Fruit fly (Drosophila melanogaster) whole organism, embryonic: Measurements from ENCODE around the gene spdo.

Experiments used
- Ada2b ChIP-seq: fragments of 200-800 bp; sonication (Bioruptor generic); IDR thresholded peaks from 2 replicates; pipeline ENCODE4 v1.3.6; 2022; ENCODE audit warnings: missing biosample characterization, missing genetic modification characterization
- BEAF-32 ChIP-seq: fragments of 200-800 bp; sonication (Bioruptor generic); optimal IDR thresholded peaks from 3 replicates; lab custom pipeline; 2017; ENCODE audit warnings: missing biosample characterization, missing genetic modification characterization, mild to moderate bottlenecking, moderate library complexity, missing genetic modification reagents
- CG10267 ChIP-seq: fragments of 200-800 bp; sonication (Bioruptor generic); optimal IDR thresholded peaks from 2 replicates; lab custom pipeline; 2018; ENCODE audit warnings: missing biosample characterization, mild to moderate bottlenecking, missing genetic modification characterization, moderate library complexity
- CG12942 ChIP-seq: fragments of 200-800 bp; sonication (Bioruptor generic); optimal IDR thresholded peaks from 3 replicates; lab custom pipeline; 2016; ENCODE audit warnings: missing biosample characterization, missing genetic modification characterization
- CG1529 ChIP-seq: fragments of 200-800 bp; sonication (Bioruptor generic); optimal IDR thresholded peaks from 3 replicates; lab custom pipeline; 2018; ENCODE audit warnings: missing biosample characterization, missing genetic modification characterization
- CG15514 ChIP-seq: fragments of 200-800 bp; sonication (Bioruptor generic); optimal IDR thresholded peaks from 3 replicates; lab custom pipeline; 2017; ENCODE audit warnings: missing biosample characterization, missing genetic modification characterization, mild to moderate bottlenecking, moderate library complexity, missing genetic modification reagents
- CG16815 ChIP-seq: fragments of 200-800 bp; sonication (Bioruptor generic); optimal IDR thresholded peaks from 3 replicates; lab custom pipeline; 2017; ENCODE audit warnings: missing biosample characterization, mild to moderate bottlenecking, missing genetic modification characterization
- CG2116 ChIP-seq: fragments of 200-800 bp; sonication (Bioruptor generic); optimal IDR thresholded peaks from 3 replicates; lab custom pipeline; 2018; ENCODE audit warnings: missing biosample characterization, mild to moderate bottlenecking, missing genetic modification characterization
- CG30403 ChIP-seq: fragments of 200-800 bp; sonication (Bioruptor generic); optimal IDR thresholded peaks from 3 replicates; lab custom pipeline; 2016; ENCODE audit warnings: missing biosample characterization, missing genetic modification characterization
- CG3163 ChIP-seq: fragments of 200-800 bp; sonication (Bioruptor generic); optimal IDR thresholded peaks from 3 replicates; lab custom pipeline; 2016; ENCODE audit warnings: missing biosample characterization, missing genetic modification characterization
- CG3995 ChIP-seq: fragments of 200-800 bp; sonication (Bioruptor generic); optimal IDR thresholded peaks from 3 replicates; lab custom pipeline; 2016; ENCODE audit warnings: missing biosample characterization, missing genetic modification characterization
- CG42726 ChIP-seq: fragments of 200-800 bp; sonication (Bioruptor generic); IDR thresholded peaks from 2 replicates; pipeline ENCODE4 v1.3.6; 2022; ENCODE audit warnings: missing biosample characterization, missing genetic modification characterization; ENCODE audit not compliant: partially characterized antibody
- CG5245 ChIP-seq: fragments of 200-800 bp; sonication (Bioruptor generic); optimal IDR thresholded peaks from 3 replicates; lab custom pipeline; 2016; ENCODE audit warnings: missing biosample characterization, missing genetic modification characterization
- CG5953 ChIP-seq: fragments of 200-800 bp; sonication (Bioruptor generic); IDR thresholded peaks from 2 replicates; pipeline ENCODE4 v1.3.6; 2022; ENCODE audit warnings: missing biosample characterization, missing genetic modification characterization
- CG7839 ChIP-seq: fragments of 200-800 bp; sonication (Bioruptor generic); optimal IDR thresholded peaks from 3 replicates; lab custom pipeline; 2018; ENCODE audit warnings: missing biosample characterization, mild to moderate bottlenecking, missing genetic modification characterization, moderate library complexity
- CG7987 ChIP-seq: fragments of 200-800 bp; sonication (Bioruptor generic); optimal IDR thresholded peaks from 2 replicates; lab custom pipeline; 2018; ENCODE audit warnings: missing biosample characterization, mild to moderate bottlenecking, missing genetic modification characterization, moderate library complexity
- CTCF ChIP-seq: fragments of 200-800 bp; sonication (Bioruptor generic); optimal IDR thresholded peaks from 2 replicates; lab custom pipeline; 2017; ENCODE audit warnings: missing biosample characterization, mild to moderate bottlenecking, missing genetic modification characterization, moderate library complexity
- CoRest ChIP-seq: fragments of 200-800 bp; sonication (Bioruptor generic); optimal IDR thresholded peaks from 3 replicates; lab custom pipeline; 2018; ENCODE audit warnings: missing biosample characterization, mild to moderate bottlenecking, missing genetic modification characterization, moderate library complexity
- D ChIP-seq, 2 experiments: fragments of 200-800 bp in 1 of 2; fragments of >200 bp in 1 of 2; sonication (Bioruptor generic) in 1 of 2; optimal IDR thresholded peaks; 2 replicates in 1 of 2; 3 replicates in 1 of 2; lab custom pipeline; 2017; ENCODE audit warnings: mild to moderate bottlenecking in 1 of 2, missing biosample characterization in 1 of 2, missing genetic modification characterization in 1 of 2, missing genetic modification reagents in 1 of 2
- Dbx ChIP-seq: fragments of 200-800 bp; sonication (Bioruptor generic); IDR thresholded peaks from 3 replicates; pipeline ENCODE4 v1.3.6; 2022; ENCODE audit warnings: missing biosample characterization, missing genetic modification characterization
- Doc3 ChIP-seq: fragments of 200-800 bp; sonication (Bioruptor generic); IDR thresholded peaks from 3 replicates; pipeline ENCODE4 v1.3.6; 2022; ENCODE audit warnings: missing biosample characterization, missing genetic modification characterization; ENCODE audit not compliant: partially characterized antibody
- Dref ChIP-seq: fragments of 200-800 bp; sonication (Bioruptor generic); IDR thresholded peaks from 2 replicates; pipeline ENCODE4 v1.3.6; 2022; ENCODE audit warnings: missing biosample characterization, missing genetic modification characterization
- Drgx ChIP-seq: fragments of 200-800 bp; sonication (Bioruptor generic); IDR thresholded peaks from 2 replicates; pipeline ENCODE4 v1.3.6; 2022; ENCODE audit warnings: missing biosample characterization, missing genetic modification characterization
- HHEX ChIP-seq: fragments of 200-800 bp; sonication (Bioruptor generic); optimal IDR thresholded peaks from 3 replicates; lab custom pipeline; 2017; ENCODE audit warnings: missing biosample characterization, mild to moderate bottlenecking, missing genetic modification characterization, missing genetic modification reagents
- HmgD ChIP-seq: fragments of 200-800 bp; sonication (Bioruptor generic); optimal IDR thresholded peaks from 3 replicates; lab custom pipeline; 2016; ENCODE audit warnings: missing biosample characterization, missing genetic modification characterization
- HmgZ ChIP-seq: fragments of 200-800 bp; sonication (Bioruptor generic); optimal IDR thresholded peaks from 2 replicates; lab custom pipeline; 2018; ENCODE audit warnings: missing biosample characterization, mild to moderate bottlenecking, missing genetic modification characterization
- MBD-R2 ChIP-seq: fragments of 200-800 bp; sonication (Bioruptor generic); IDR thresholded peaks from 2 replicates; pipeline ENCODE4 v1.3.6; 2022; ENCODE audit warnings: missing biosample characterization, missing genetic modification characterization
- NC2α ChIP-seq: fragments of 200-800 bp; sonication (Bioruptor generic); optimal IDR thresholded peaks from 2 replicates; lab custom pipeline; 2016; ENCODE audit warnings: missing biosample characterization, missing genetic modification characterization
- Stat92E ChIP-seq, 3 experiments: fragments of >200 bp in 2 of 3; fragments of 200-800 bp in 1 of 3; sonication (Bioruptor generic) in 1 of 3; optimal IDR thresholded peaks; 2 replicates each; lab custom pipeline; 2017 to 2019; ENCODE audit warnings: missing biosample characterization in 3 of 3, missing genetic modification characterization in 3 of 3, mild to moderate bottlenecking in 1 of 3, moderate library complexity in 1 of 3
- Usf ChIP-seq: fragments of 200-800 bp; sonication (Bioruptor generic); optimal IDR thresholded peaks from 2 replicates; lab custom pipeline; 2017; ENCODE audit warnings: missing genotype, missing biosample characterization, missing genetic modification characterization
- YL-1 ChIP-seq: fragments of 200-800 bp; sonication (Bioruptor generic); optimal IDR thresholded peaks from 3 replicates; lab custom pipeline; 2017; ENCODE audit warnings: missing biosample characterization, mild to moderate bottlenecking, missing genetic modification characterization
- amos ChIP-seq: fragments of 200-800 bp; sonication (Bioruptor generic); IDR thresholded peaks from 2 replicates; pipeline ENCODE4 v1.3.6; 2022; ENCODE audit warnings: missing biosample characterization, missing genetic modification characterization; ENCODE audit not compliant: partially characterized antibody
- crp ChIP-seq, 2 experiments: fragments of 200-800 bp; sonication (Bioruptor generic); optimal IDR thresholded peaks; 2 replicates in 1 of 2; 3 replicates in 1 of 2; lab custom pipeline; 2017; ENCODE audit warnings: missing biosample characterization in 2 of 2, missing genetic modification characterization in 2 of 2, mild to moderate bottlenecking in 1 of 2, moderate library complexity in 1 of 2
- dmrt99B ChIP-seq: fragments of 200-800 bp; sonication (Bioruptor generic); optimal IDR thresholded peaks from 2 replicates; lab custom pipeline; 2018; ENCODE audit warnings: missing biosample characterization, mild to moderate bottlenecking, missing genetic modification characterization, moderate library complexity
- gce ChIP-seq: fragments of 200-800 bp; sonication (Bioruptor generic); IDR thresholded peaks from 3 replicates; pipeline ENCODE4 v1.3.6; 2022; ENCODE audit warnings: missing biosample characterization, missing genetic modification characterization
- grn ChIP-seq: fragments of 200-800 bp; sonication (Bioruptor generic); optimal IDR thresholded peaks from 3 replicates; lab custom pipeline; 2017; ENCODE audit warnings: missing biosample characterization, missing genetic modification characterization
- her ChIP-seq: fragments of 200-800 bp; sonication (Bioruptor generic); optimal IDR thresholded peaks from 2 replicates; lab custom pipeline; 2016; ENCODE audit warnings: missing biosample characterization, missing genetic modification characterization
- jing ChIP-seq: fragments of 200-800 bp; sonication (Bioruptor generic); optimal IDR thresholded peaks from 2 replicates; lab custom pipeline; 2018; ENCODE audit warnings: missing biosample characterization, mild to moderate bottlenecking, missing genetic modification characterization
- nerfin-1 ChIP-seq: fragments of 200-800 bp; sonication (Bioruptor generic); optimal IDR thresholded peaks from 3 replicates; lab custom pipeline; 2019; ENCODE audit warnings: missing biosample characterization, mild to moderate bottlenecking, missing genetic modification characterization, moderate library complexity
- pzg ChIP-seq: fragments of 200-800 bp; sonication (Bioruptor generic); optimal IDR thresholded peaks from 3 replicates; lab custom pipeline; 2018; ENCODE audit warnings: missing biosample characterization, mild to moderate bottlenecking, missing genetic modification characterization, moderate library complexity
- sug ChIP-seq: fragments of 200-800 bp; optimal IDR thresholded peaks from 2 replicates; lab custom pipeline; 2019; ENCODE audit warnings: missing biosample characterization, mild to moderate bottlenecking, missing genetic modification characterization, moderate library complexity
- tx ChIP-seq: fragments of 200-800 bp; sonication (Bioruptor generic); optimal IDR thresholded peaks from 2 replicates; lab custom pipeline; 2016; ENCODE audit warnings: missing biosample characterization, missing genetic modification characterization
- vvl ChIP-seq: fragments of 200-800 bp; sonication (Bioruptor generic); IDR thresholded peaks from 2 replicates; pipeline ENCODE4 v1.3.6; 2022; ENCODE audit warnings: missing biosample characterization, missing genetic modification characterization

Gene spdo

DNA sequence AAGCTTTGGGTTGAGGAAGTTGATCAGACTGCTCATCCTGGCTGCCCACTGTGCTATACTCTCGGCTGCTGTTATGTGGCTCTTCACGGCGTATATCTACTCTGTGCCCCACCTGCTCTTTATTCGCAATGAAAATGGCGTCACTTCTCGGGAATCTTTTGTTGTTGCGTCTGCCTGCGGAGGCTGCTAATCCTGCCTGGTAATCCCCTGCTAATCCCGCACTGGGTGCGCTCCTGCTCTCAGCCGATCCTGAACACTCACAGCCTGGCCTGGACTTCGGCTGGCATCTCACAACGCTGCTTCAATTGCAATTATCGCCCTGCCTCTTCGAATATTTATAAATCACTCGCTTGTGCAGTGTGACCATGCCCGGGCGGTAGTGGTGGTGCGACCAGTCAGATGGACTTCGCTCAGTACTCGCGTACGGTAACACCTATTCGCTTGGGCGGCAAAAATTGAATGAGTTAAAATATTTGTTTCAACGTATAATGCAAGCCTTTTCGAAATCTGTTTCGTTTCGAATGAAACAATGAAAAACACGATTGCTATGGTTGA lies 48.6 kb upstream of the spdo start, which contains the start of gene CG2218 (continued):
- TF ChIP-seq CG42726 (GFP tag; lab: Robert Waterston, UW), result peak; percentile 57; the same call in 1 of the 2 replicates
- peak; percentile 31 for TF ChIP-seq CoRest (tag; lab: Kevin White, UChicago)
- TF ChIP-seq CG12942 (GFP tag; lab: Kevin White, UChicago), result no peak
- peak; percentile 70 for TF ChIP-seq CG15514 (GFP tag; lab: Kevin White, UChicago)
- no peak for TF ChIP-seq CG30403 (GFP tag; lab: Kevin White, UChicago)
- peak; percentile 49 for TF ChIP-seq CG2116 (GFP tag; lab: Kevin White, UChicago)
- no peak for TF ChIP-seq dmrt99B
- no peak for TF ChIP-seq Usf (GFP tag; lab: Kevin White, UChicago)
- TF ChIP-seq CG3995 (GFP tag; lab: Kevin White, UChicago), result peak; percentile 80
- TF ChIP-seq crp (GFP tag; optimal IDR thresholded peaks at IDR 0.05; lab: Kevin White, UChicago), result peak in 1 of 2 experiments; percentile 68
- no peak for TF ChIP-seq CG5245
- TF ChIP-seq HmgZ (tag; lab: Kevin White, UChicago), result peak; percentile 78
- peak; percentile 48 for TF ChIP-seq Dref
- TF ChIP-seq CG3163 (GFP tag; lab: Kevin White, UChicago), result peak; percentile 22
- TF ChIP-seq CG5953 (GFP tag; lab: Robert Waterston, UW), result no peak
- TF ChIP-seq Stat92E (GFP tag; optimal IDR thresholded peaks at IDR 0.05; lab: Kevin White, UChicago), result peak in 1 of 3 experiments; percentile 58
- TF ChIP-seq jing, result no peak
- peak; percentile 54 for TF ChIP-seq CTCF
- peak; percentile 76 for TF ChIP-seq HmgD (GFP tag; lab: Kevin White, UChicago)
- TF ChIP-seq BEAF-32 (GFP tag; lab: Kevin White, UChicago), result peak; percentile 59
- no peak for TF ChIP-seq sug (tag; lab: Kevin White, UChicago)
- no peak for TF ChIP-seq CG16815 (GFP tag; lab: Kevin White, UChicago)
- TF ChIP-seq D (optimal IDR thresholded peaks at IDR 0.05; lab: Kevin White, UChicago), result peak; percentile 10
- no peak for TF ChIP-seq D (GFP tag; optimal IDR thresholded peaks at IDR 0.05; lab: Kevin White, UChicago)
- TF ChIP-seq HHEX (GFP tag; lab: Kevin White, UChicago), result no peak
- peak; percentile 1 for TF ChIP-seq NC2α (GFP tag; lab: Kevin White, UChicago)
- peak; percentile 26 for TF ChIP-seq CG7987
- TF ChIP-seq Drgx (GFP tag; lab: Robert Waterston, UW), result no peak
- no peak for TF ChIP-seq tx (GFP tag; lab: Kevin White, UChicago)
- TF ChIP-seq CG7839, result no peak
- TF ChIP-seq nerfin-1 (tag; lab: Kevin White, UChicago), result peak; percentile 31
- TF ChIP-seq gce, result no peak
- peak; percentile 11 for TF ChIP-seq her (GFP tag; lab: Kevin White, UChicago)
- TF ChIP-seq MBD-R2 (GFP tag; lab: Robert Waterston, UW), result peak; percentile 72
- peak; percentile 80 for TF ChIP-seq YL-1 (GFP tag; lab: Kevin White, UChicago)
- TF ChIP-seq pzg (GFP tag; lab: Kevin White, UChicago), result peak; percentile 96
- 0 out of 3 replicates have a peak, but pooled peaks have one; percentile 17 for TF ChIP-seq Dbx (GFP tag; lab: Robert Waterston, UW)
- TF ChIP-seq grn (GFP tag; lab: Kevin White, UChicago), result no peak
- peak; percentile 47 for TF ChIP-seq CG10267 (tag; lab: Kevin White, UChicago)
- no peak for TF ChIP-seq CG1529
- TF ChIP-seq Ada2b (GFP tag; lab: Robert Waterston, UW), result no peak
- peak; percentile 50; the same call in 1 of the 2 replicates for TF ChIP-seq amos (GFP tag; lab: Robert Waterston, UW)
- TF ChIP-seq vvl (GFP tag; lab: Robert Waterston, UW), result peak; percentile 28; the same call in 1 of the 2 replicates
- no peak for TF ChIP-seq Doc3
